Worm (Caenorhabditis elegans) whole organism, midembryonic: Measurements from ENCODE around the gene ajm-1.

Experiments
- T22C8.4 ChIP-seq: fragments of 200-800 bp; sonication (Bioruptor generic); IDR thresholded peaks from 2 replicates; pipeline ENCODE4 v1.3.6; 2022; ENCODE audit warnings: missing genetic modification characterization, missing compliant biosample characterization
- cog-1 ChIP-seq: sonication (generic microtip); optimal IDR thresholded peaks from 2 replicates; lab custom pipeline; 2016; ENCODE audit warnings: missing genetic modification characterization, missing compliant biosample characterization
- flt-1 ChIP-seq: fragments of 200-800 bp; sonication (Bioruptor generic); IDR thresholded peaks from 2 replicates; pipeline ENCODE4 v1.3.6; 2022; ENCODE audit warnings: missing genetic modification characterization, missing compliant biosample characterization
- klf-2 ChIP-seq: fragments of 200-800 bp; sonication (Bioruptor generic); conservative IDR thresholded peaks from 2 replicates; pipeline ENCODE4 v1.3.6; 2022; ENCODE audit warnings: missing genetic modification reagents, missing genetic modification characterization, missing compliant biosample characterization
- med-1 ChIP-seq: sonication (generic microtip); optimal IDR thresholded peaks from 2 replicates; lab custom pipeline; 2017; ENCODE audit warnings: missing genetic modification characterization, mild to moderate bottlenecking, missing compliant biosample characterization, antibody characterized with exemption, missing genetic modification reagents; ENCODE audit not compliant: insufficient read depth
- ref-1 ChIP-seq: fragments of 200-800 bp; sonication (Bioruptor generic); conservative IDR thresholded peaks from 2 replicates; pipeline ENCODE4 v1.3.6; 2022; ENCODE audit warnings: missing genetic modification reagents, missing genetic modification characterization, missing compliant biosample characterization
- tab-1 ChIP-seq: fragments of 200-800 bp; sonication (Bioruptor generic); IDR thresholded peaks from 2 replicates; pipeline ENCODE4 v1.3.6; 2022; ENCODE audit warnings: missing genetic modification characterization, missing compliant biosample characterization
- ztf-23 ChIP-seq: fragments of 200-800 bp; sonication (Bioruptor generic); IDR thresholded peaks from 2 replicates; pipeline ENCODE4 v1.3.6; 2022; ENCODE audit warnings: missing genetic modification reagents, missing genetic modification characterization, missing compliant biosample characterization
- ztf-29 ChIP-seq: fragments of 200-800 bp; sonication (Bioruptor generic); IDR thresholded peaks from 2 replicates; pipeline ENCODE4 v1.3.6; 2022; ENCODE audit warnings: missing genetic modification reagents, missing genetic modification characterization, missing compliant biosample characterization

Gene ajm-1

ce11 chrX:9091873-9092272 is 9.1 kb downstream of the ajm-1 start:
- TF ChIP-seq cog-1 (tag; lab: Kevin White, UChicago) (no peak), ref-1 (GFP tag; lab: Robert Waterston, UW) (no peak), ztf-23 (GFP tag; lab: Robert Waterston, UW) (no peak), tab-1 (GFP tag; lab: Robert Waterston, UW) (no peak), ztf-29 (GFP tag; lab: Robert Waterston, UW) (no peak)

- TF ChIP-seq tab-1 (GFP tag; lab: Robert Waterston, UW) = no peak
- TF ChIP-seq ztf-23 (GFP tag; lab: Robert Waterston, UW) = no peak
- TF ChIP-seq med-1 (GFP tag; lab: Kevin White, UChicago) = no peak
- no peak for TF ChIP-seq cog-1 (tag; lab: Kevin White, UChicago)
- no peak for TF ChIP-seq ref-1 (GFP tag; lab: Robert Waterston, UW)
- no peak for TF ChIP-seq flt-1 (GFP tag; lab: Robert Waterston, UW)
- TF ChIP-seq T22C8.4 (GFP tag; lab: Robert Waterston, UW) = no peak
- TF ChIP-seq klf-2 = no peak
Observed at ce11 chrX:9096861-9097260, 14.1 kb downstream of the ajm-1 start.

ce11 chrX:9102150-9102549 is 19.4 kb downstream of the ajm-1 start:
- TF ChIP-seq cog-1 (tag; lab: Kevin White, UChicago) = peak; percentile 49
- TF ChIP-seq ztf-23 (GFP tag; lab: Robert Waterston, UW) = 0 out of 2 replicates have a peak, but pooled peaks have one; percentile 57
- 0 out of 2 replicates have a peak, but pooled peaks have one; percentile 62 for TF ChIP-seq tab-1 (GFP tag; lab: Robert Waterston, UW)
- no peak for TF ChIP-seq med-1 (GFP tag; lab: Kevin White, UChicago)
- TF ChIP-seq ref-1 (GFP tag; lab: Robert Waterston, UW) = no peak
- TF ChIP-seq klf-2 = no peak
- no peak for TF ChIP-seq T22C8.4 (GFP tag; lab: Robert Waterston, UW)
- no peak for TF ChIP-seq ztf-29 (GFP tag; lab: Robert Waterston, UW)
- TF ChIP-seq flt-1 (GFP tag; lab: Robert Waterston, UW) = peak; percentile 58; the same call in 1 of the 2 replicates

- TF ChIP-seq ref-1 (GFP tag; lab: Robert Waterston, UW) = no peak
- no peak for TF ChIP-seq ztf-29 (GFP tag; lab: Robert Waterston, UW)
- TF ChIP-seq T22C8.4 (GFP tag; lab: Robert Waterston, UW) = no peak
Observed at ce11 chrX:9103048-9103447, 20.3 kb downstream of the ajm-1 start.

DNA sequence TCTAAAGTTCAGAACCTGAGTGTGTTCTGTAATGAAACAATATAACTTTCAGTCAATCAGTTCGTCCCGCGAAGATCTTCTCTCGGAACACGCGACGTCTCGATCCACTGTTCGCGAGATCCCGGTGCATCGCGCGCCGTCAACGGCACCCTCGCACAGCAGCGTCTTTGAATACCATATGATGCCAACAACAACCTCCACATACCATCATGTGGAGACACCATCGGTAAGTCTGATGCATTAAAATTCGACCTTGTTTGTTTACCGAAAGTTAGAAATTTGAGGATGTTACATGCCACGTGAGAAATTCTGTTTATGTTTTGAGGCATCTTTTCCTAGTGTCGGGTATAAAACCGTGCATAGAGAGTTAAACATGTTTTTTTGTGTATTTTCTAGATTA is 20.8 kb downstream of the ajm-1 start:
- TF ChIP-seq tab-1 (GFP tag; lab: Robert Waterston, UW) (no peak), ref-1 (GFP tag; lab: Robert Waterston, UW) (no peak), klf-2 (no peak), T22C8.4 (GFP tag; lab: Robert Waterston, UW) (no peak), cog-1 (tag; lab: Kevin White, UChicago) (no peak), ztf-29 (GFP tag; lab: Robert Waterston, UW) (no peak), med-1 (GFP tag; lab: Kevin White, UChicago) (no peak), ztf-23 (GFP tag; lab: Robert Waterston, UW) (no peak), flt-1 (GFP tag; lab: Robert Waterston, UW) (no peak)

DNA sequence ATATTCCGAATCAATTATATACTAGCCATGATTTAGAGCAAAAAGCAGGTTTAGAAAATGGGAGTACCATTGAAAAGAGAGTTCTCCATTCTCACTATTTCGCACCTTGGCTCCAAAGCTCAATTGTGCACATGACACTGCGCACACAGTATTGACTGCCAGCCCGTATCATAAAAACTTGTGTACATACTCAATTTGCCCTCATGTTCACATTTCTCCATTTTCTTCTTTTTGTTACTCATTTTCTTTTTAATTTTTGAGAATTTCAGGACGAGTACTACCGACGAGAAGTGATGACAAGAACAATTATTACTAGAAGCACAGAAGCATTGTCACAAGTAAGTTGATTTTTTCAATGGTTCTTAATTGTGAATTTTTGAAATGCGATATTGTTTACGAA is 21.7 kb downstream of the ajm-1 start:
- no peak for TF ChIP-seq tab-1 (GFP tag; lab: Robert Waterston, UW)
- TF ChIP-seq T22C8.4 (GFP tag; lab: Robert Waterston, UW) = no peak

ce11 chrX:9105075-9105474 is 22.3 kb downstream of the ajm-1 start:
- no peak for TF ChIP-seq T22C8.4 (GFP tag; lab: Robert Waterston, UW)

DNA sequence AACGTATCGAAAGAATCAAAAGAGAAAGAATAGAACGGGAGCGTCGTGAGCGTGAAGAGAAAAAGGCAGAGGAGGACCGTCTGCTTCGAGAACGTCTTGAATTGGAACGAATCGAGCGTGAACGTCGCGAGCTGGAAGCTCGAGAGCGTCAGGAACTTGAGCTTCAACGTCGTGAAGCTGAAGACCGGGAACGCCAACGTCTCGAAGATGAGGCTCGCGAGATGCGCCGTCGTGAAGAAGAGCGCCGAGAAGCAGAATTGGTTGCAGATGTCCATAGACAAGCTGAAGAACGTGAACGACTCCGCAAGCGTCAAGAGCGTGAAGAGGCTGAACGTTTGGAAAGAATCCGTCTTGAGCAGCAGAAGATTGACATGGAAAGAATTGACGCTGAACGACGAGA is 23.1 kb downstream of the ajm-1 start:
- TF ChIP-seq ref-1 (GFP tag; lab: Robert Waterston, UW) (no peak), flt-1 (GFP tag; lab: Robert Waterston, UW) (no peak), klf-2 (no peak), tab-1 (GFP tag; lab: Robert Waterston, UW) (no peak), cog-1 (tag; lab: Kevin White, UChicago) (no peak)

DNA sequence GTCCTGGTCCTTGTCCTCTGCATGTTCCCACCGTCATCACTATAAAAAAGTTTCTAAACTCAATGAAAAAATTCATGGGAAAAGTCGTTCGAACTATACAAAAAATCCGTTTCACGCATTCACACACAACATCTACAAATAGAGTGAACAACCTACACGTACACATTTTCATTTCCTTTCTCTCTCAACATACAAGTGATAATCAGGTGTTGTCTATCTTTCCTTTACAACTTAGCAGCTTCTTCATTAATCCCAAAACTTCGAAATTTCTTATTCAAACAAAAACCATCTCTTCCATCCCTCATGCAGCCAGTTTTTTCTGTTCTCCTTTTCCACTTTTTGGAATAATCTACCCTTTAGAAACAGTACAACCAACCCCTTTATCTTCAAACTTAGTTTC is 25.1 kb downstream of the ajm-1 start:
- TF ChIP-seq flt-1 (GFP tag; lab: Robert Waterston, UW) (no peak), ref-1 (GFP tag; lab: Robert Waterston, UW) (no peak), T22C8.4 (GFP tag; lab: Robert Waterston, UW) (no peak), klf-2 (no peak), cog-1 (tag; lab: Kevin White, UChicago) (no peak), med-1 (GFP tag; lab: Kevin White, UChicago) (no peak), tab-1 (GFP tag; lab: Robert Waterston, UW) (no peak), ztf-23 (GFP tag; lab: Robert Waterston, UW) (no peak), ztf-29 (GFP tag; lab: Robert Waterston, UW) (no peak)

- TF ChIP-seq ztf-23 (GFP tag; lab: Robert Waterston, UW) = no peak
- no peak for TF ChIP-seq klf-2
- no peak for TF ChIP-seq med-1 (GFP tag; lab: Kevin White, UChicago)
- TF ChIP-seq cog-1 (tag; lab: Kevin White, UChicago) = no peak
- TF ChIP-seq tab-1 (GFP tag; lab: Robert Waterston, UW) = no peak
- no peak for TF ChIP-seq ref-1 (GFP tag; lab: Robert Waterston, UW)
- TF ChIP-seq flt-1 (GFP tag; lab: Robert Waterston, UW) = no peak
- TF ChIP-seq T22C8.4 (GFP tag; lab: Robert Waterston, UW) = no peak
- TF ChIP-seq ztf-29 (GFP tag; lab: Robert Waterston, UW) = no peak
Observed at ce11 chrX:9111585-9111984, 28.8 kb downstream of the ajm-1 start.
